Fruit fly (Drosophila melanogaster) whole organism, pupa: ENCODE data around the gene Jhbp7.

ENCODE experiments used
- CG10348 ChIP-seq: fragments of 200-800 bp; sonication (Bioruptor generic); IDR thresholded peaks from 2 replicates; pipeline ENCODE4 v1.3.6; 2022; ENCODE audit warnings: missing biosample characterization, missing genetic modification characterization
- CG13204 ChIP-seq: fragments of 200-800 bp; sonication (Bioruptor generic); optimal IDR thresholded peaks from 2 replicates; lab custom pipeline; 2018; ENCODE audit warnings: missing biosample characterization, mild to moderate bottlenecking, missing genetic modification characterization, moderate library complexity
- CG15710 ChIP-seq: fragments of 200-800 bp; sonication (Bioruptor generic); optimal IDR thresholded peaks from 2 replicates; lab custom pipeline; 2018; ENCODE audit warnings: missing biosample characterization, mild to moderate bottlenecking, missing genetic modification characterization, moderate library complexity
- CG32121 ChIP-seq: fragments of 200-800 bp; sonication (Bioruptor generic); IDR thresholded peaks from 2 replicates; pipeline ENCODE4 v1.3.6; 2022; ENCODE audit warnings: missing biosample characterization, missing genetic modification characterization
- CG34367 ChIP-seq: fragments of 200-800 bp; sonication (Bioruptor generic); optimal IDR thresholded peaks from 2 replicates; lab custom pipeline; 2018; ENCODE audit warnings: missing biosample characterization, mild to moderate bottlenecking, missing genetic modification characterization
- CG8301 ChIP-seq: fragments of 200-800 bp; sonication (Bioruptor generic); optimal IDR thresholded peaks from 2 replicates; lab custom pipeline; 2018; ENCODE audit warnings: missing biosample characterization, mild to moderate bottlenecking, missing genetic modification characterization
- EcR ChIP-seq: fragments of 200-800 bp; sonication (Bioruptor generic); optimal IDR thresholded peaks from 3 replicates; lab custom pipeline; 2019; ENCODE audit warnings: missing biosample characterization, missing genetic modification characterization, mild to moderate bottlenecking, moderate library complexity, missing genetic modification reagents
- Pif1B ChIP-seq: fragments of 200-800 bp; sonication (Bioruptor generic); optimal IDR thresholded peaks from 3 replicates; lab custom pipeline; 2016; ENCODE audit warnings: missing biosample characterization, missing genetic modification characterization
- gl ChIP-seq: fragments of 200-800 bp; sonication (Bioruptor generic); optimal IDR thresholded peaks from 2 replicates; lab custom pipeline; 2018; ENCODE audit warnings: missing biosample characterization, mild to moderate bottlenecking, missing genetic modification characterization
- rn ChIP-seq: fragments of 200-800 bp; sonication (Bioruptor generic); IDR thresholded peaks from 2 replicates; pipeline ENCODE4 v1.3.6; 2022; ENCODE audit warnings: missing biosample characterization, missing genetic modification characterization

dm6 chr3R:25241507-25242070 is 4.2 kb downstream of the Jhbp7 start, which contains the start of gene CG11854:
- TF ChIP-seq EcR (GFP tag; lab: Kevin White, UChicago) (peak; percentile 67), rn (GFP tag; lab: Robert Waterston, UW) (no peak), CG8301 (no peak), CG13204 (GFP tag; lab: Kevin White, UChicago) (no peak), CG32121 (GFP tag; lab: Robert Waterston, UW) (no peak), CG34367 (tag; lab: Kevin White, UChicago) (no peak), CG15710 (tag; lab: Kevin White, UChicago) (no peak), CG10348 (GFP tag; lab: Robert Waterston, UW) (no peak), Pif1B (GFP tag; lab: Kevin White, UChicago) (no peak), gl (no peak)
